Fruit fly (Drosophila melanogaster) whole organism, prepupa: ENCODE data around the gene CG9368.

Source experiments
- CG1621 ChIP-seq: fragments of 200-800 bp; sonication (Bioruptor generic); optimal IDR thresholded peaks from 3 replicates; lab custom pipeline; 2018; ENCODE audit warnings: missing biosample characterization, mild to moderate bottlenecking, missing genetic modification characterization
- Ets21C ChIP-seq: fragments of 200-800 bp; sonication (Bioruptor generic); optimal IDR thresholded peaks from 3 replicates; lab custom pipeline; 2016; ENCODE audit warnings: missing biosample characterization, missing genetic modification characterization
- Gug ChIP-seq: fragments of 200-800 bp; sonication (Bioruptor generic); IDR thresholded peaks from 2 replicates; pipeline ENCODE4 v1.3.6; 2022; ENCODE audit warnings: missing biosample characterization, missing genetic modification characterization
- OdsH ChIP-seq: fragments of 200-800 bp; sonication (Bioruptor generic); optimal IDR thresholded peaks from 3 replicates; lab custom pipeline; 2016; ENCODE audit warnings: missing biosample characterization, missing genetic modification characterization
- Sox102F ChIP-seq: fragments of 200-800 bp; sonication (Bioruptor generic); optimal IDR thresholded peaks from 2 replicates; lab custom pipeline; 2016; ENCODE audit warnings: missing biosample characterization, mild to moderate bottlenecking, missing genetic modification characterization
- net ChIP-seq: fragments of 200-800 bp; sonication (Bioruptor generic); optimal IDR thresholded peaks from 3 replicates; lab custom pipeline; 2016; ENCODE audit warnings: missing biosample characterization, missing genetic modification characterization
- pdm3 ChIP-seq: fragments of 200-800 bp; sonication (Bioruptor generic); optimal IDR thresholded peaks from 3 replicates; lab custom pipeline; 2016; ENCODE audit warnings: missing biosample characterization, missing genetic modification characterization
- salr ChIP-seq, 2 experiments: fragments of 200-800 bp; sonication (Bioruptor generic); optimal IDR thresholded peaks; 3 replicates each; lab custom pipeline; 2016 to 2018; ENCODE audit warnings: missing biosample characterization in 2 of 2, missing genetic modification characterization in 2 of 2, mild to moderate bottlenecking in 1 of 2
- ss ChIP-seq, 2 experiments: fragments of 200-800 bp; sonication (Bioruptor generic); optimal IDR thresholded peaks; 2 replicates in 1 of 2; 3 replicates in 1 of 2; lab custom pipeline; 2017 to 2018; ENCODE audit warnings: mild to moderate bottlenecking in 2 of 2, missing biosample characterization in 2 of 2, missing genetic modification characterization in 2 of 2, moderate library complexity in 1 of 2
- svp ChIP-seq: fragments of 200-800 bp; sonication (Bioruptor generic); peaks from one replicate; lab custom pipeline; 2016; ENCODE audit warnings: missing biosample characterization, missing genetic modification characterization

DNA sequence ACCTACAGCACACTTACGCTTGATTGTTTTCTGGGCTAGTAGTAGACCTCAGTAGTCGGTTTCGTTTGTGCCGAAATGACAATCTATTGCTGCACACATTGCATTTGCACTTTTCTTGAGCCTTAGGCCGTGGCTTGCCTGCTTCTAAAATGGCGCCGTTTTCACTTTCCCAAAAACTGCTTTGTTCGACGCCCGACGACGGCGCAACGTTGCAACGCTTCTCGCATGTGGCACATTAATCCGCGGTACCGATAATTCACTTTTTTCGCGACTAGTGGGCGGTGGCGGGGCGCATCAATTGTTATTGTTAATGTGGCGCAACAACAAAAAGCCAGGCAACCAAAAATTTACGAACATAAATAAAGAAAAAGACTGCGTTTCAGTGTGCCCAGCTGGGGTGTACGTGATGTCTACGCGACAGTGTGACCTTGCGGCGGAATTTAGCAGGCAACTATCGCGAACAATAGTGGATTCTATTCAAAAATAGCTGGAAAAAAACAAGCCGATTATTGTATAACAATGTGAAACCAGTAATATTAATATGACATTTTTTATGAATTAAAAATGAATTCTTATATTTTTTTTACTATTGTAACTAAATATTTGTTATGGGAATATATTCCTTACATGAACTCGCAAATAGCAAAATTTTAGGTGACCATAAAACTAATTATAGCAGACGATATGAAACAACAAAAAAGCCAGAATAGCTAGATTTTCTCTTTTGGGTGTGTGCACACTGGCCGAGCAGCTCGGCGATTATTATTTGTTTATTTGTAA lies 2.9 kb upstream of the CG9368 start, which contains the start of the genes ash1 and Taf6:
- TF ChIP-seq CG1621 (tag; lab: Kevin White, UChicago) (no peak), OdsH (GFP tag; lab: Kevin White, UChicago) (no peak), Gug (GFP tag; lab: Robert Waterston, UW) (no peak), svp (GFP tag; lab: Kevin White, UChicago) (no peak), Sox102F (GFP tag; lab: Kevin White, UChicago) (no peak), pdm3 (no peak), Ets21C (GFP tag; lab: Kevin White, UChicago) (no peak), ss (GFP tag; optimal IDR thresholded peaks at IDR 0.05; lab: Kevin White, UChicago) (no peak), net (GFP tag; lab: Kevin White, UChicago) (no peak), salr (GFP tag; optimal IDR thresholded peaks at IDR 0.05; lab: Kevin White, UChicago) (no peak)
